Fruit fly (Drosophila melanogaster): Measurements from ENCODE around the gene Edem2.
A peak's percentile ranks its signal among the peaks of the same experiment; 100 is the strongest.

Gene Edem2

dm6 chr2L:13245855-13246645, 54.0 kb downstream of the Edem2 start, which contains the start of gene CG16820:
CG16820 (plus strand) TSS chr2L:13246232.
- TF ChIP-seq CG11294 (GFP tag; IDR thresholded peaks at IDR 0.05) (no peak), Hr39 (GFP tag; optimal IDR thresholded peaks at IDR 0.05) (no peak), CG3919 (GFP tag; optimal IDR thresholded peaks at IDR 0.05) (no peak), Smox (GFP tag; optimal IDR thresholded peaks at IDR 0.05) (no peak), CG6808 (GFP tag; optimal IDR thresholded peaks at IDR 0.05) (no peak), achi (GFP tag; optimal IDR thresholded peaks at IDR 0.05) (no peak), acj6 (GFP tag; optimal IDR thresholded peaks at IDR 0.05) (no peak), CG34406 (GFP tag; optimal IDR thresholded peaks at IDR 0.05) (no peak), fd59A (GFP tag; optimal IDR thresholded peaks at IDR 0.05) (no peak), esn (GFP tag; optimal IDR thresholded peaks at IDR 0.05) (no peak), net (GFP tag; optimal IDR thresholded peaks at IDR 0.05) (no peak), Sox102F (GFP tag; optimal IDR thresholded peaks at IDR 0.05) (no peak), Hr4 (GFP tag; optimal IDR thresholded peaks at IDR 0.05) (no peak), CG10669 (GFP tag; optimal IDR thresholded peaks at IDR 0.05) (no peak), CG32006 (GFP tag; optimal IDR thresholded peaks at IDR 0.05) (no peak), CG4318 (GFP tag; optimal IDR thresholded peaks at IDR 0.05) (no peak), Lpt (GFP tag; optimal IDR thresholded peaks at IDR 0.05) (peak; percentile 57), CG8119 (GFP tag; IDR thresholded peaks at IDR 0.05) (peak; percentile 84), CG6792 (GFP tag; optimal IDR thresholded peaks at IDR 0.05) (no peak), CG6854 (GFP tag; optimal IDR thresholded peaks at IDR 0.05) (no peak), CG8319 (GFP tag; optimal IDR thresholded peaks at IDR 0.05) (no peak), CG15336 (GFP tag; IDR thresholded peaks at IDR 0.05) (peak; percentile 80), CG8632 (GFP tag; optimal IDR thresholded peaks at IDR 0.05) (no peak), topi (GFP tag; optimal IDR thresholded peaks at IDR 0.05) (no peak), cyc (GFP tag; optimal IDR thresholded peaks at IDR 0.05) (no peak), Hr38 (GFP tag; optimal IDR thresholded peaks at IDR 0.05) (no peak), CG9139 (GFP tag; optimal IDR thresholded peaks at IDR 0.05) (no peak), lz (GFP tag; optimal IDR thresholded peaks at IDR 0.05) (no peak), vri (GFP tag; optimal IDR thresholded peaks at IDR 0.05) (no peak), dsx (GFP tag; optimal IDR thresholded peaks at IDR 0.05; ENCODE audit: poor library complexity, severe bottlenecking) (no peak), fd85E (GFP tag; optimal IDR thresholded peaks at IDR 0.05) (no peak), Ets21C (GFP tag; optimal IDR thresholded peaks at IDR 0.05) (no peak), CG1621 (tag; optimal IDR thresholded peaks at IDR 0.05) (no peak), eg (GFP tag; IDR thresholded peaks at IDR 0.05) (peak; percentile 76; the same call in 2 of the 3 replicates), svp (GFP tag) (no peak), dac (GFP tag; optimal IDR thresholded peaks at IDR 0.05) (peak; percentile 15), salr (GFP tag; optimal IDR thresholded peaks at IDR 0.05) (no peak), CG6276 (GFP tag; optimal IDR thresholded peaks at IDR 0.05) (peak; percentile 75), CG11902 (GFP tag; optimal IDR thresholded peaks at IDR 0.05) (no peak), fkh (GFP tag; optimal IDR thresholded peaks at IDR 0.05) (no peak), CG16779 (tag; optimal IDR thresholded peaks at IDR 0.05) (no peak), CG6163 (GFP tag; IDR thresholded peaks at IDR 0.05) (0 out of 3 replicates have a peak, but pooled peaks have one; percentile 50), CG7368 (GFP tag; optimal IDR thresholded peaks at IDR 0.05) (no peak), pdm3 (GFP tag; optimal IDR thresholded peaks at IDR 0.05) (no peak), Eip78C (GFP tag) (peak; percentile 53), OdsH (GFP tag; optimal IDR thresholded peaks at IDR 0.05) (no peak), spab (GFP tag; optimal IDR thresholded peaks at IDR 0.05) (no peak), Blimp-1 (GFP tag; optimal IDR thresholded peaks at IDR 0.05) (no peak), CG3032 (tag; optimal IDR thresholded peaks at IDR 0.05) (no peak), CG10631 (GFP tag; optimal IDR thresholded peaks at IDR 0.05) (no peak), Ets96B (tag; optimal IDR thresholded peaks at IDR 0.05) (no peak), Met (GFP tag; optimal IDR thresholded peaks at IDR 0.05) (no peak)

Measured in whole organism, prepupa.